Worm (Caenorhabditis elegans) whole organism, L2 larva: ENCODE results near the gene npp-27.

Experiments
- C34F6.9 ChIP-seq: fragments of 150-350 bp; optimal IDR thresholded peaks from 2 replicates; lab custom pipeline; 2014; ENCODE audit warnings: missing biosample characterization, missing genetic modification characterization
- F13H6.1 ChIP-seq: sonication (generic microtip); optimal IDR thresholded peaks from 2 replicates; lab custom pipeline; 2016; ENCODE audit warnings: missing genetic modification characterization, missing compliant biosample characterization
- R02D3.7 ChIP-seq: fragments of 150-350 bp; optimal IDR thresholded peaks from 2 replicates; lab custom pipeline; 2014; ENCODE audit warnings: missing biosample characterization, missing genetic modification characterization
- ZK546.5 ChIP-seq: sonication (generic microtip); optimal IDR thresholded peaks from 2 replicates; lab custom pipeline; 2017; ENCODE audit warnings: missing biosample characterization, missing genetic modification characterization
- alr-1 ChIP-seq: fragments of 150-350 bp; optimal IDR thresholded peaks from 2 replicates; lab custom pipeline; 2014; ENCODE audit warnings: missing biosample characterization, missing genetic modification characterization
- aly-2 ChIP-seq: fragments of 150-350 bp; optimal IDR thresholded peaks from 2 replicates; lab custom pipeline; 2014; ENCODE audit warnings: missing biosample characterization, missing genetic modification characterization
- blmp-1 ChIP-seq: sonication (generic microtip); optimal IDR thresholded peaks from 2 replicates; lab custom pipeline; 2017; ENCODE audit warnings: missing genetic modification characterization, mild to moderate bottlenecking, missing compliant biosample characterization, antibody characterized with exemption, moderate library complexity; ENCODE audit not compliant: insufficient read depth
- ceh-82 ChIP-seq: fragments of 150-350 bp; optimal IDR thresholded peaks from 2 replicates; lab custom pipeline; 2014; ENCODE audit warnings: missing biosample characterization, missing genetic modification characterization
- crh-2 ChIP-seq: sonication (generic microtip); optimal IDR thresholded peaks from 2 replicates; lab custom pipeline; 2017; ENCODE audit warnings: missing biosample characterization, missing genetic modification characterization
- dmd-4 ChIP-seq: sonication (generic microtip); optimal IDR thresholded peaks from 2 replicates; lab custom pipeline; 2017; ENCODE audit warnings: missing biosample characterization, missing genetic modification characterization
- egl-27 ChIP-seq: sonication (generic microtip); optimal IDR thresholded peaks from 3 replicates; lab custom pipeline; 2017; ENCODE audit warnings: missing biosample characterization, missing genetic modification reagents, missing genetic modification characterization
- elt-1 ChIP-seq: fragments of 150-350 bp; optimal IDR thresholded peaks from 2 replicates; lab custom pipeline; 2014; ENCODE audit warnings: missing biosample characterization, missing genetic modification characterization
- elt-3 ChIP-seq: sonication (generic microtip); optimal IDR thresholded peaks from 2 replicates; lab custom pipeline; 2017; ENCODE audit warnings: missing biosample characterization, missing genetic modification characterization
- fos-1 ChIP-seq: fragments of 150-350 bp; optimal IDR thresholded peaks from 2 replicates; lab custom pipeline; 2014; ENCODE audit warnings: missing biosample characterization, missing genetic modification characterization
- gmeb-1 ChIP-seq: fragments of 150-350 bp; optimal IDR thresholded peaks from 2 replicates; lab custom pipeline; 2014; ENCODE audit warnings: missing biosample characterization, missing genetic modification characterization
- lin-11 ChIP-seq: fragments of 150-350 bp; sonication (generic microtip); optimal IDR thresholded peaks from 2 replicates; lab custom pipeline; 2014; ENCODE audit warnings: missing biosample characterization, missing genetic modification characterization, inconsistent platforms, mixed read lengths
- lin-13 ChIP-seq: fragments of 150-350 bp; optimal IDR thresholded peaks from 2 replicates; lab custom pipeline; 2014; ENCODE audit warnings: missing biosample characterization, missing genetic modification reagents, missing genetic modification characterization
- lsy-2 ChIP-seq, 2 experiments: fragments of 150-350 bp in 1 of 2; sonication (generic microtip) in 1 of 2; optimal IDR thresholded peaks; 2 replicates each; lab custom pipeline; 2014 to 2017; ENCODE audit warnings: missing biosample characterization in 2 of 2, missing genetic modification characterization in 2 of 2
- mab-5 ChIP-seq: fragments of 150-350 bp; optimal IDR thresholded peaks from 2 replicates; lab custom pipeline; 2014; ENCODE audit warnings: missing biosample characterization, missing genetic modification characterization
- mbf-1 ChIP-seq: sonication (generic microtip); optimal IDR thresholded peaks from 2 replicates; lab custom pipeline; 2017; ENCODE audit warnings: missing biosample characterization, missing genetic modification characterization
- nhr-10 ChIP-seq: sonication (generic microtip); optimal IDR thresholded peaks from 2 replicates; lab custom pipeline; 2017; ENCODE audit warnings: missing biosample characterization, missing genetic modification characterization
- nhr-12 ChIP-seq: fragments of 150-350 bp; optimal IDR thresholded peaks from 2 replicates; lab custom pipeline; 2014; ENCODE audit warnings: missing biosample characterization, missing genetic modification characterization
- nhr-129 ChIP-seq: fragments of 150-350 bp; optimal IDR thresholded peaks from 2 replicates; lab custom pipeline; 2014; ENCODE audit warnings: missing biosample characterization, missing genetic modification characterization
- nhr-21 ChIP-seq: fragments of 150-350 bp; optimal IDR thresholded peaks from 2 replicates; lab custom pipeline; 2014; ENCODE audit warnings: missing biosample characterization, missing genetic modification characterization
- nhr-23 ChIP-seq: fragments of 150-350 bp; optimal IDR thresholded peaks from 2 replicates; lab custom pipeline; 2014; ENCODE audit warnings: missing biosample characterization, missing genetic modification reagents, missing genetic modification characterization
- nhr-237 ChIP-seq: fragments of 150-350 bp; optimal IDR thresholded peaks from 2 replicates; lab custom pipeline; 2014; ENCODE audit warnings: missing biosample characterization, missing genetic modification characterization
- nhr-25 ChIP-seq: fragments of 150-350 bp; sonication (generic microtip); optimal IDR thresholded peaks from 3 replicates; lab custom pipeline; 2014; ENCODE audit warnings: missing biosample characterization, missing genetic modification characterization
- nhr-6 ChIP-seq: fragments of 150-350 bp; optimal IDR thresholded peaks from 2 replicates; lab custom pipeline; 2014; ENCODE audit warnings: missing biosample characterization, missing genetic modification characterization
- nhr-77 ChIP-seq: fragments of 150-350 bp; optimal IDR thresholded peaks from 2 replicates; lab custom pipeline; 2014; ENCODE audit warnings: missing biosample characterization, missing genetic modification characterization
- sem-4 ChIP-seq: fragments of 150-350 bp; optimal IDR thresholded peaks from 2 replicates; lab custom pipeline; 2014; ENCODE audit warnings: missing biosample characterization, missing genetic modification reagents, missing genetic modification characterization
- skn-1 ChIP-seq: sonication (generic microtip); optimal IDR thresholded peaks from 2 replicates; lab custom pipeline; 2017; ENCODE audit warnings: missing biosample characterization, missing genetic modification characterization
- sma-3 ChIP-seq: sonication (generic microtip); optimal IDR thresholded peaks from 2 replicates; lab custom pipeline; 2016; ENCODE audit warnings: missing genetic modification reagents, missing genetic modification characterization, missing compliant biosample characterization
- sma-9 ChIP-seq, 2 experiments: fragments of 150-350 bp in 1 of 2; sonication (generic microtip) in 1 of 2; optimal IDR thresholded peaks; 2 replicates each; lab custom pipeline; 2014 to 2016; ENCODE audit warnings: missing genetic modification characterization in 2 of 2, mild to moderate bottlenecking in 1 of 2, missing biosample characterization in 1 of 2, missing compliant biosample characterization in 1 of 2, missing genetic modification reagents in 1 of 2, moderate library complexity in 1 of 2
- snpc-4 ChIP-seq: fragments of 150-350 bp; optimal IDR thresholded peaks from 2 replicates; lab custom pipeline; 2014; ENCODE audit warnings: missing biosample characterization, missing genetic modification characterization
- unc-39 ChIP-seq: fragments of 150-350 bp; optimal IDR thresholded peaks from 2 replicates; lab custom pipeline; 2014; ENCODE audit warnings: missing biosample characterization, missing genetic modification characterization
- unc-55 ChIP-seq: fragments of 150-350 bp; sonication (generic microtip); optimal IDR thresholded peaks from 3 replicates; lab custom pipeline; 2014; ENCODE audit warnings: missing biosample characterization, missing genetic modification reagents, missing genetic modification characterization
- unc-62 ChIP-seq: fragments of 150-350 bp; optimal IDR thresholded peaks from 2 replicates; lab custom pipeline; 2014; ENCODE audit warnings: missing biosample characterization, missing genetic modification reagents, missing genetic modification characterization
- zag-1 ChIP-seq: fragments of 150-350 bp; optimal IDR thresholded peaks from 2 replicates; lab custom pipeline; 2014; ENCODE audit warnings: missing biosample characterization, missing genetic modification characterization
- ztf-1 ChIP-seq: fragments of 200-800 bp; sonication (Bioruptor generic); conservative IDR thresholded peaks from 2 replicates; pipeline ENCODE4 v1.3.6; 2022; ENCODE audit warnings: missing genetic modification characterization, missing compliant biosample characterization
- ztf-11 ChIP-seq: sonication (generic microtip); optimal IDR thresholded peaks from 2 replicates; lab custom pipeline; 2017; ENCODE audit warnings: missing biosample characterization, missing genetic modification characterization
- ztf-4 ChIP-seq: fragments of 150-350 bp; optimal IDR thresholded peaks from 2 replicates; lab custom pipeline; 2014; ENCODE audit warnings: missing biosample characterization, missing genetic modification characterization

Gene npp-27

DNA sequence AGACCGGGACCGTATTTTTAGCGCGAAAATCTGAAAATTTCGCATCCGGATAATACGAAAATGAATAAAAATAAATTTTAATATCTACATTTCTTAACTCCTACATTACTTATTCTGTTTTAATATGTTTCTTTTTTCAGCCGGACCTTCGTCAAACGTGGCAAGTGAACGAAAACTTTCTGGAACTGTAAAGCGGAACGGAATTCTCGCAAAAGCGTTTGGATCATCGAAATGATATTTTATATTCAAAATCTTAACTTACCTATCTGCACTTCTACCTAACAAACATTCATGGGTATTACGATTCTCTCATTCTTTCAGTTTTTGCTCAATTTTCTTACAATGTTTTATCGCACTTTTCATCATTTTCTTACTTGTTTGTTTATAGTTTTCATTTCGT is 3.4 kb downstream of the npp-27 start:
- TF ChIP-seq lsy-2 (tag; optimal IDR thresholded peaks at IDR 0.05; lab: Kevin White, UChicago): no peak
- TF ChIP-seq snpc-4 (tag; lab: Kevin White, UChicago): no peak
- no peak for TF ChIP-seq unc-62 (GFP tag; lab: Kevin White, UChicago)
- no peak for TF ChIP-seq ztf-11 (tag; lab: Kevin White, UChicago)
- TF ChIP-seq fos-1 (tag; lab: Kevin White, UChicago): no peak
- TF ChIP-seq nhr-23 (tag; lab: Kevin White, UChicago): no peak
- TF ChIP-seq nhr-237 (tag; lab: Kevin White, UChicago): no peak
- no peak for TF ChIP-seq nhr-25
- no peak for TF ChIP-seq ztf-1 (GFP tag; lab: Robert Waterston, UW)
- TF ChIP-seq nhr-12 (tag; lab: Kevin White, UChicago): no peak
- TF ChIP-seq blmp-1 (tag; lab: Kevin White, UChicago): no peak
- no peak for TF ChIP-seq egl-27 (tag; lab: Kevin White, UChicago)
- no peak for TF ChIP-seq C34F6.9 (tag; lab: Kevin White, UChicago)

ce11 chrIV:7903359-7903758 is 6.7 kb downstream of the npp-27 start, which contains the start of gene C49H3.6:
TSS of gene C49H3.6 (plus strand) at chrIV:7903738.
- TF ChIP-seq skn-1 (tag; lab: Kevin White, UChicago): no peak
- TF ChIP-seq nhr-10 (tag; lab: Kevin White, UChicago): no peak
- no peak for TF ChIP-seq dmd-4 (tag; lab: Kevin White, UChicago)
- TF ChIP-seq F13H6.1: peak; percentile 30
- peak; percentile 64 for TF ChIP-seq sem-4 (tag; lab: Kevin White, UChicago)
- no peak for TF ChIP-seq nhr-77 (tag; lab: Kevin White, UChicago)
- TF ChIP-seq elt-3 (tag; lab: Kevin White, UChicago): no peak
- no peak for TF ChIP-seq unc-39 (tag; lab: Kevin White, UChicago)
- TF ChIP-seq ztf-4 (tag; lab: Kevin White, UChicago): no peak
- TF ChIP-seq nhr-21 (tag; lab: Kevin White, UChicago): no peak
- peak; percentile 52 for TF ChIP-seq unc-55
- TF ChIP-seq mbf-1 (tag; lab: Kevin White, UChicago): no peak
- no peak for TF ChIP-seq elt-1 (tag; lab: Kevin White, UChicago)
- TF ChIP-seq aly-2 (tag; lab: Kevin White, UChicago): no peak
- no peak for TF ChIP-seq sma-3 (GFP tag; lab: Kevin White, UChicago)
- peak; percentile 29 for TF ChIP-seq sma-9 (GFP tag; optimal IDR thresholded peaks at IDR 0.05; lab: Kevin White, UChicago)
- no peak for TF ChIP-seq sma-9 (tag; optimal IDR thresholded peaks at IDR 0.05; lab: Kevin White, UChicago)
- no peak for TF ChIP-seq egl-27 (tag; lab: Kevin White, UChicago)
- no peak for TF ChIP-seq lin-13 (GFP tag; lab: Kevin White, UChicago)
- no peak for TF ChIP-seq nhr-25
- no peak for TF ChIP-seq ceh-82 (tag; lab: Kevin White, UChicago)
- TF ChIP-seq nhr-6 (tag; lab: Kevin White, UChicago): no peak
- peak; percentile 1 for TF ChIP-seq lin-11 (tag; lab: Kevin White, UChicago)
- TF ChIP-seq R02D3.7 (tag; lab: Kevin White, UChicago): no peak
- TF ChIP-seq nhr-12 (tag; lab: Kevin White, UChicago): no peak
- no peak for TF ChIP-seq blmp-1 (tag; lab: Kevin White, UChicago)
- no peak for TF ChIP-seq crh-2 (tag; lab: Kevin White, UChicago)
- TF ChIP-seq zag-1 (tag; lab: Kevin White, UChicago): no peak
- no peak for TF ChIP-seq ZK546.5 (tag; lab: Kevin White, UChicago)
- TF ChIP-seq snpc-4 (tag; lab: Kevin White, UChicago): no peak
- TF ChIP-seq ztf-1 (GFP tag; lab: Robert Waterston, UW): no peak
- peak; percentile 77 for TF ChIP-seq C34F6.9 (tag; lab: Kevin White, UChicago)
- peak; percentile 74 for TF ChIP-seq nhr-129
- no peak for TF ChIP-seq mab-5 (tag; lab: Kevin White, UChicago)
- TF ChIP-seq nhr-23 (tag; lab: Kevin White, UChicago): no peak
- TF ChIP-seq ztf-11 (tag; lab: Kevin White, UChicago): no peak
- peak; percentile 6 to 69 for TF ChIP-seq lsy-2 (tag; optimal IDR thresholded peaks at IDR 0.05; lab: Kevin White, UChicago)
- no peak for TF ChIP-seq gmeb-1 (tag; lab: Kevin White, UChicago)
- TF ChIP-seq fos-1 (tag; lab: Kevin White, UChicago): no peak
- TF ChIP-seq alr-1: no peak
